Worm (Caenorhabditis elegans) whole organism, L4/young adult: ENCODE data around the gene K03B4.1.

Source experiments
- W03F9.2 ChIP-seq: fragments of 150-350 bp; optimal IDR thresholded peaks from 2 replicates; lab custom pipeline; 2014; ENCODE audit warnings: missing biosample characterization, missing genetic modification characterization
- dao-5 ChIP-seq: sonication (generic microtip); optimal IDR thresholded peaks from 2 replicates; lab custom pipeline; 2016; ENCODE audit warnings: missing genotype, missing genetic modification characterization, moderate library complexity, missing compliant biosample characterization
- him-1 ChIP-seq: sonication (generic microtip); optimal IDR thresholded peaks from 2 replicates; lab custom pipeline; 2016; ENCODE audit warnings: missing genotype, missing genetic modification reagents, missing genetic modification characterization, missing compliant biosample characterization

DNA sequence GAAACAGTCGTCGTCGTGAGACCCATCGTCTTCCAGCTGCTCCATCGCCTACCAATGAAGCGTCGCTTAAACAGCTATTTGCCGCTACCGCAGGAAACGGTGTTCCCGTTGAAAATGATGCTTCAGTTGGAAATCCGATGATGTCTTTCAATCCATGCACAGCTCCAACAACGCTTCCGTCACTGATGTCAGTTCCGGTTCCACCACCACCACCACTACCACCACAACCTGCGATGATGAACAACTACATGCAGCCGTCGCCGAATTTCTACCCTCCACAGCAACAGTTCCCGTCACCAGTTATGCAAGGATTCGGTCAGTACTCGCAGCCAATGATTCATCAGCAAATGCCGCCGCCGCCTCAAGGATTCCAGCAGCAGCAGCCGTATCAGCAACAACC lies 44.8 kb downstream of the K03B4.1 start:
- TF ChIP-seq dao-5 (tag; lab: Kevin White, UChicago) (no peak), W03F9.2 (tag; lab: Kevin White, UChicago) (no peak), him-1 (tag; lab: Kevin White, UChicago) (no peak)
